Fruit fly (Drosophila melanogaster) whole organism, embryonic: Measurements from ENCODE around the gene CG42784.

Experiments
- CG10274 ChIP-seq: fragments of 200-800 bp; sonication (Bioruptor generic); optimal IDR thresholded peaks from 3 replicates; lab custom pipeline; 2017; ENCODE audit warnings: missing biosample characterization, mild to moderate bottlenecking, missing genetic modification characterization
- CG10979 ChIP-seq: fragments of 200-800 bp; sonication (Bioruptor generic); optimal IDR thresholded peaks from 2 replicates; lab custom pipeline; 2018; ENCODE audit warnings: missing biosample characterization, mild to moderate bottlenecking, missing genetic modification characterization, moderate library complexity
- CG13424 ChIP-seq: fragments of 200-800 bp; sonication (Bioruptor generic); optimal IDR thresholded peaks from 2 replicates; lab custom pipeline; 2019; ENCODE audit warnings: missing biosample characterization, mild to moderate bottlenecking, missing genetic modification characterization, moderate library complexity
- CG13894 ChIP-seq: fragments of 200-800 bp; sonication (Bioruptor generic); optimal IDR thresholded peaks from 3 replicates; lab custom pipeline; 2018; ENCODE audit warnings: missing biosample characterization, mild to moderate bottlenecking, missing genetic modification characterization, moderate library complexity
- CG14050 ChIP-seq: fragments of 200-800 bp; sonication (Bioruptor generic); IDR thresholded peaks from 3 replicates; pipeline ENCODE4 v1.3.6; 2022; ENCODE audit warnings: missing biosample characterization, missing genetic modification characterization
- CG14965 ChIP-seq: fragments of 200-800 bp; sonication (Bioruptor generic); optimal IDR thresholded peaks from 2 replicates; lab custom pipeline; 2016; ENCODE audit warnings: missing biosample characterization, missing genetic modification characterization, borderline replicate concordance
- CG1647 ChIP-seq: fragments of 200-800 bp; sonication (Bioruptor generic); optimal IDR thresholded peaks from 3 replicates; lab custom pipeline; 2016; ENCODE audit warnings: missing biosample characterization, missing genetic modification characterization
- CG2889 ChIP-seq: fragments of 200-800 bp; sonication (Bioruptor generic); IDR thresholded peaks from 3 replicates; pipeline ENCODE4 v1.3.6; 2022; ENCODE audit warnings: missing biosample characterization, missing genetic modification characterization
- CG30020 ChIP-seq: fragments of 200-800 bp; optimal IDR thresholded peaks from 2 replicates; lab custom pipeline; 2019; ENCODE audit warnings: missing biosample characterization, mild to moderate bottlenecking, missing genetic modification characterization, moderate library complexity
- CG30403 ChIP-seq: fragments of 200-800 bp; sonication (Bioruptor generic); optimal IDR thresholded peaks from 3 replicates; lab custom pipeline; 2016; ENCODE audit warnings: missing biosample characterization, missing genetic modification characterization
- CG30431 ChIP-seq: fragments of 200-800 bp; sonication (Bioruptor generic); optimal IDR thresholded peaks from 2 replicates; lab custom pipeline; 2017; ENCODE audit warnings: missing biosample characterization, missing genetic modification characterization
- CG31365 ChIP-seq: fragments of 200-800 bp; sonication (Bioruptor generic); optimal IDR thresholded peaks from 2 replicates; lab custom pipeline; 2018; ENCODE audit warnings: missing biosample characterization, mild to moderate bottlenecking, missing genetic modification characterization
- CG3726 ChIP-seq: fragments of 200-800 bp; sonication (Bioruptor generic); IDR thresholded peaks from 3 replicates; pipeline ENCODE4, ENCODE4 v1.3.6; 2022; ENCODE audit warnings: missing biosample characterization, missing genetic modification characterization
- CG3838 ChIP-seq: fragments of 200-800 bp; sonication (Bioruptor generic); optimal IDR thresholded peaks from 3 replicates; lab custom pipeline; 2016; ENCODE audit warnings: missing biosample characterization, missing genetic modification characterization
- CG4282 ChIP-seq: fragments of 200-800 bp; sonication (Bioruptor generic); optimal IDR thresholded peaks from 2 replicates; lab custom pipeline; 2016; ENCODE audit warnings: missing biosample characterization, missing genetic modification characterization
- CG6683 ChIP-seq: fragments of 200-800 bp; sonication (Bioruptor generic); optimal IDR thresholded peaks from 2 replicates; lab custom pipeline; 2017; ENCODE audit warnings: missing biosample characterization, mild to moderate bottlenecking, missing genetic modification characterization, missing genetic modification reagents
- CG8290 ChIP-seq, 3 experiments: fragments of 200-800 bp; sonication (Bioruptor generic); optimal IDR thresholded peaks; 2 replicates each; lab custom pipeline; 2016 to 2019; ENCODE audit warnings: missing biosample characterization in 3 of 3, missing genetic modification characterization in 3 of 3, mild to moderate bottlenecking in 2 of 3, moderate library complexity in 1 of 3
- CHES-1-like ChIP-seq: fragments of 200-800 bp; sonication (Bioruptor generic); optimal IDR thresholded peaks from 2 replicates; lab custom pipeline; 2016; ENCODE audit warnings: missing biosample characterization, missing genetic modification characterization
- Camta ChIP-seq: fragments of 200-800 bp; sonication (Bioruptor generic); optimal IDR thresholded peaks from 2 replicates; lab custom pipeline; 2016; ENCODE audit warnings: missing biosample characterization, missing genetic modification characterization
- D19B ChIP-seq: fragments of 200-800 bp; sonication (Bioruptor generic); optimal IDR thresholded peaks from 2 replicates; lab custom pipeline; 2017; ENCODE audit warnings: missing biosample characterization, mild to moderate bottlenecking, missing genetic modification characterization
- Deaf1 ChIP-seq: fragments of 200-800 bp; optimal IDR thresholded peaks from 3 replicates; lab custom pipeline; 2019; ENCODE audit warnings: missing biosample characterization, mild to moderate bottlenecking, missing genetic modification characterization, moderate library complexity
- Dfd ChIP-seq, 2 experiments: fragments of >200 bp; optimal IDR thresholded peaks; 2 replicates each; lab custom pipeline; 2017; ENCODE audit warnings: missing biosample characterization in 2 of 2, missing genetic modification characterization in 2 of 2
- Dip3 ChIP-seq: fragments of 200-800 bp; sonication (Bioruptor generic); optimal IDR thresholded peaks from 3 replicates; lab custom pipeline; 2016; ENCODE audit warnings: missing biosample characterization, missing genetic modification characterization
- Gug ChIP-seq: fragments of 200-800 bp; sonication (Bioruptor generic); IDR thresholded peaks from 4 replicates; pipeline ENCODE4 v1.3.6; 2022; ENCODE audit warnings: missing biosample characterization, missing genetic modification characterization
- H15 ChIP-seq: fragments of 200-800 bp; sonication (Bioruptor generic); IDR thresholded peaks from 3 replicates; pipeline ENCODE4 v1.3.6; 2022; ENCODE audit warnings: missing biosample characterization, missing genetic modification characterization
- Hr3 ChIP-seq: fragments of 200-800 bp; sonication (Bioruptor generic); optimal IDR thresholded peaks from 3 replicates; lab custom pipeline; 2016; ENCODE audit warnings: missing biosample characterization, missing genetic modification characterization
- Lpt ChIP-seq: fragments of >200 bp; optimal IDR thresholded peaks from 2 replicates; lab custom pipeline; 2018; ENCODE audit warnings: missing biosample characterization, missing genetic modification characterization
- Mad ChIP-seq: fragments of 200-800 bp; sonication (Bioruptor generic); optimal IDR thresholded peaks from 2 replicates; lab custom pipeline; 2016; ENCODE audit warnings: missing biosample characterization, missing genetic modification characterization
- Nf-YA ChIP-seq: fragments of 200-800 bp; sonication (Bioruptor generic); IDR thresholded peaks from 2 replicates; pipeline ENCODE4 v1.3.6; 2022; ENCODE audit warnings: missing biosample characterization, missing genetic modification characterization
- Rfx ChIP-seq: fragments of 200-800 bp; sonication (Bioruptor generic); IDR thresholded peaks from 2 replicates; pipeline ENCODE4 v1.3.6; 2022; ENCODE audit warnings: missing biosample characterization, missing genetic modification characterization
- Sox102F ChIP-seq: fragments of 200-800 bp; sonication (Bioruptor generic); optimal IDR thresholded peaks from 2 replicates; lab custom pipeline; 2018; ENCODE audit warnings: missing biosample characterization, mild to moderate bottlenecking, missing genetic modification characterization, moderate library complexity
- ash1 ChIP-seq: fragments of 200-800 bp; sonication (Bioruptor generic); optimal IDR thresholded peaks from 2 replicates; lab custom pipeline; 2018; ENCODE audit warnings: missing biosample characterization, mild to moderate bottlenecking, missing genetic modification characterization
- btn ChIP-seq: fragments of 200-800 bp; sonication (Bioruptor generic); optimal IDR thresholded peaks from 2 replicates; lab custom pipeline; 2016; ENCODE audit warnings: missing biosample characterization, missing genetic modification characterization
- crc ChIP-seq: fragments of 200-800 bp; sonication (Bioruptor generic); optimal IDR thresholded peaks from 2 replicates; lab custom pipeline; 2016; ENCODE audit warnings: missing biosample characterization, missing genetic modification characterization
- ftz-f1 ChIP-seq: fragments of 200-800 bp; sonication (Bioruptor generic); optimal IDR thresholded peaks from 2 replicates; lab custom pipeline; 2016; ENCODE audit warnings: missing biosample characterization, missing genetic modification characterization
- grau ChIP-seq: fragments of 200-800 bp; optimal IDR thresholded peaks from 3 replicates; lab custom pipeline; 2019; ENCODE audit warnings: missing biosample characterization, mild to moderate bottlenecking, missing genetic modification characterization, moderate library complexity
- inv ChIP-seq: fragments of 200-800 bp; sonication (Bioruptor generic); IDR thresholded peaks from 2 replicates; pipeline ENCODE4 v1.3.6; 2022; ENCODE audit warnings: missing biosample characterization, missing genetic modification characterization; ENCODE audit not compliant: partially characterized antibody
- lilli ChIP-seq: fragments of 200-800 bp; sonication (Bioruptor generic); optimal IDR thresholded peaks from 3 replicates; lab custom pipeline; 2016; ENCODE audit warnings: missing biosample characterization, missing genetic modification characterization
- lov ChIP-seq, 2 experiments: fragments of 200-800 bp in 1 of 2; fragments of >200 bp in 1 of 2; sonication (Bioruptor generic) in 1 of 2; IDR thresholded peaks in 1 of 2; optimal IDR thresholded peaks in 1 of 2; 2 replicates in 1 of 2; 3 replicates in 1 of 2; pipeline versions ENCODE4 v1.3.6 to Lab custom; 2017 to 2022; ENCODE audit warnings: missing biosample characterization in 1 of 2, missing genetic modification characterization in 1 of 2
- luna ChIP-seq: fragments of 200-800 bp; sonication (Bioruptor generic); optimal IDR thresholded peaks from 2 replicates; lab custom pipeline; 2016; ENCODE audit warnings: missing biosample characterization, missing genetic modification characterization
- nom ChIP-seq: fragments of 200-800 bp; sonication (Bioruptor generic); optimal IDR thresholded peaks from 2 replicates; lab custom pipeline; 2017; ENCODE audit warnings: missing biosample characterization, missing genetic modification characterization, mild to moderate bottlenecking, moderate library complexity, missing genetic modification reagents
- pnt ChIP-seq: fragments of 200-800 bp; sonication (Bioruptor generic); optimal IDR thresholded peaks from 3 replicates; lab custom pipeline; 2016; ENCODE audit warnings: missing biosample characterization, missing genetic modification characterization
- run ChIP-seq: fragments of 200-800 bp; sonication (Bioruptor generic); optimal IDR thresholded peaks from 3 replicates; lab custom pipeline; 2018; ENCODE audit warnings: missing biosample characterization, mild to moderate bottlenecking, missing genetic modification characterization
- sens ChIP-seq: fragments of 200-800 bp; sonication (Bioruptor generic); peaks from one replicate; lab custom pipeline; 2016; ENCODE audit warnings: missing biosample characterization, missing genetic modification characterization
- sug ChIP-seq: fragments of 200-800 bp; optimal IDR thresholded peaks from 2 replicates; lab custom pipeline; 2019; ENCODE audit warnings: missing biosample characterization, mild to moderate bottlenecking, missing genetic modification characterization, moderate library complexity
- tgo ChIP-seq: fragments of 200-800 bp; sonication (Bioruptor generic); IDR thresholded peaks from 3 replicates; pipeline ENCODE4 v1.3.6; 2022; ENCODE audit warnings: missing biosample characterization, missing genetic modification characterization
- vvl ChIP-seq: fragments of 200-800 bp; sonication (Bioruptor generic); IDR thresholded peaks from 2 replicates; pipeline ENCODE4 v1.3.6; 2022; ENCODE audit warnings: missing biosample characterization, missing genetic modification characterization
- zf30C ChIP-seq: fragments of 200-800 bp; sonication (Bioruptor generic); optimal IDR thresholded peaks from 3 replicates; lab custom pipeline; 2018; ENCODE audit warnings: missing biosample characterization, mild to moderate bottlenecking, missing genetic modification characterization
- zfh1 ChIP-seq: fragments of 200-800 bp; sonication (Bioruptor generic); IDR thresholded peaks from 3 replicates; pipeline ENCODE4 v1.3.6; 2022; ENCODE audit warnings: missing biosample characterization, missing genetic modification characterization

The CG42784 gene

dm6 chr2L:13397393-13397792 lies 17.8 kb upstream of the CG42784 start:
- no peak for TF ChIP-seq CG30020
- no peak for TF ChIP-seq run (tag; lab: Kevin White, UChicago)

dm6 chr2L:13398614-13399161 lies 16.5 kb upstream of the CG42784 start, which contains the start of the genes CG10859 and CG7110:
Gene CG10859, minus strand, starts transcription at chr2L:13398664.
Gene CG7110, plus strand, starts transcription at chr2L:13398991.
- TF ChIP-seq zf30C (GFP tag; lab: Kevin White, UChicago): no peak
- no peak for TF ChIP-seq CG31365 (tag; lab: Kevin White, UChicago)
- TF ChIP-seq pnt: no peak
- TF ChIP-seq CG14965 (GFP tag; lab: Kevin White, UChicago): no peak
- TF ChIP-seq D19B (GFP tag; lab: Kevin White, UChicago): no peak
- no peak for TF ChIP-seq CG8290 (GFP tag; optimal IDR thresholded peaks at IDR 0.05; lab: Kevin White, UChicago)
- TF ChIP-seq CG8290 (tag; optimal IDR thresholded peaks at IDR 0.05; lab: Kevin White, UChicago): peak in 1 of 2 experiments; percentile 76
- TF ChIP-seq btn (GFP tag; lab: Kevin White, UChicago): no peak
- peak; percentile 53 for TF ChIP-seq CG6683 (GFP tag; lab: Kevin White, UChicago)
- no peak for TF ChIP-seq Mad (GFP tag; lab: Kevin White, UChicago)
- peak; percentile 14; the same call in 1 of the 3 replicates for TF ChIP-seq CG14050 (GFP tag; lab: Robert Waterston, UW)
- no peak for TF ChIP-seq ftz-f1 (GFP tag; lab: Kevin White, UChicago)
- TF ChIP-seq crc: no peak
- TF ChIP-seq CG13894 (tag; lab: Kevin White, UChicago): peak; percentile 7
- TF ChIP-seq inv (GFP tag; lab: Robert Waterston, UW): no peak
- TF ChIP-seq tgo (GFP tag; lab: Robert Waterston, UW): no peak
- TF ChIP-seq lilli (GFP tag; lab: Kevin White, UChicago): no peak
- no peak for TF ChIP-seq Lpt (GFP tag; lab: Kevin White, UChicago)
- no peak for TF ChIP-seq CHES-1-like (GFP tag; lab: Kevin White, UChicago)
- TF ChIP-seq zfh1 (GFP tag; lab: Robert Waterston, UW): no peak
- TF ChIP-seq Nf-YA: no peak
- no peak for TF ChIP-seq CG3838
- peak; percentile 28 for TF ChIP-seq CG13424 (tag; lab: Kevin White, UChicago)
- TF ChIP-seq nom (GFP tag; lab: Kevin White, UChicago): peak; percentile 30
- no peak for TF ChIP-seq Dip3 (GFP tag; lab: Kevin White, UChicago)
- TF ChIP-seq Gug (GFP tag; lab: Robert Waterston, UW): no peak
- no peak for TF ChIP-seq CG30403 (GFP tag; lab: Kevin White, UChicago)
- TF ChIP-seq CG2889: no peak
- TF ChIP-seq vvl (GFP tag; lab: Robert Waterston, UW): peak; percentile 33; the same call in 1 of the 2 replicates
- TF ChIP-seq Sox102F (GFP tag; lab: Kevin White, UChicago): no peak
- TF ChIP-seq Hr3 (GFP tag; lab: Kevin White, UChicago): no peak
- TF ChIP-seq luna: no peak
- TF ChIP-seq lov (optimal IDR thresholded peaks at IDR 0.05; lab: Kevin White, UChicago): no peak
- TF ChIP-seq lov (GFP tag; IDR thresholded peaks at IDR 0.05; lab: Robert Waterston, UW): no peak
- peak; percentile 9; the same call in 1 of the 2 replicates for TF ChIP-seq Rfx
- TF ChIP-seq Camta (GFP tag; lab: Kevin White, UChicago): no peak
- no peak for TF ChIP-seq CG1647 (GFP tag; lab: Kevin White, UChicago)
- no peak for TF ChIP-seq H15 (GFP tag; lab: Robert Waterston, UW)
- no peak for TF ChIP-seq CG30431 (GFP tag; lab: Kevin White, UChicago)
- TF ChIP-seq ash1 (GFP tag; lab: Kevin White, UChicago): peak; percentile 46
- no peak for TF ChIP-seq CG3726 (GFP tag; lab: Robert Waterston, UW)
- peak; percentile 48 for TF ChIP-seq sug (tag; lab: Kevin White, UChicago)
- no peak for TF ChIP-seq Deaf1 (tag; lab: Kevin White, UChicago)
- peak; percentile 21 for TF ChIP-seq sens
- no peak for TF ChIP-seq CG4282 (GFP tag; lab: Kevin White, UChicago)
- TF ChIP-seq CG10979 (tag; lab: Kevin White, UChicago): peak; percentile 22
- TF ChIP-seq Dfd (GFP tag; optimal IDR thresholded peaks at IDR 0.05; lab: Kevin White, UChicago): no peak
- TF ChIP-seq CG10274 (GFP tag; lab: Kevin White, UChicago): no peak
- TF ChIP-seq grau (tag; lab: Kevin White, UChicago): peak; percentile 51
